Worm (Caenorhabditis elegans): Measurements from ENCODE around the gene spig-6.

DNA sequence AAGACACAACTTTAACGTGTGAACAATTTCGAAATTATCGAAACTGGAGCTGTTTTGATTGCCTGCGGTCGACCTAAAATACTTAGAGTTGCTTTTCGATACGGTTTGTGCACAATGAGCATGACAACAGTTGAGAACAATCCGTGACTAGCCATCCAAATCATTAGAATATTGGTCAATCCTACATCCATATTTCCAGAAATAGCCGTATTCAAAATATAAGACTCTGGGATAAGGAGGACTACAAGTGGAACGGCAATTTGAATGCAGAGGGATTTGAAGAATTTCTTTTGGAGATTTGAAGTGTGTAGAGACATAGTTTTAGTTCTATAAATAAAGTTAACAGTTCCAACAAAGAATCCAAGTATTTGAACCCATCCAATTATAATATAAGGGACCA is 22.0 kb upstream of the spig-6 start:
- TF ChIP-seq him-1 (tag; optimal IDR thresholded peaks at IDR 0.05) (no peak), W03F9.2 (tag; optimal IDR thresholded peaks at IDR 0.05) (no peak)
